Worm (Caenorhabditis elegans) whole organism, L3 larva: ENCODE results near the gene ZK1010.12.

Experiments
- R02D3.7 ChIP-seq: fragments of 150-350 bp; optimal IDR thresholded peaks from 2 replicates; lab custom pipeline; 2014; ENCODE audit warnings: missing biosample characterization, missing genetic modification characterization
- ZK546.5 ChIP-seq: sonication (generic microtip); optimal IDR thresholded peaks from 2 replicates; lab custom pipeline; 2017; ENCODE audit warnings: missing biosample characterization, missing genetic modification characterization
- ama-1 ChIP-seq: fragments of 150-350 bp; optimal IDR thresholded peaks from 2 replicates; lab custom pipeline; 2018
- ceh-28 ChIP-seq: fragments of 150-350 bp; optimal IDR thresholded peaks from 2 replicates; lab custom pipeline; 2014; ENCODE audit warnings: missing biosample characterization, missing genetic modification reagents, missing genetic modification characterization
- ceh-82 ChIP-seq: fragments of 150-350 bp; optimal IDR thresholded peaks from 2 replicates; lab custom pipeline; 2014; ENCODE audit warnings: missing biosample characterization, missing genetic modification characterization
- ceh-9 ChIP-seq: sonication (generic microtip); optimal IDR thresholded peaks from 2 replicates; lab custom pipeline; 2018; ENCODE audit warnings: missing biosample characterization, missing genetic modification characterization
- daf-12 ChIP-seq: fragments of 150-350 bp; optimal IDR thresholded peaks from 2 replicates; lab custom pipeline; 2014; ENCODE audit warnings: missing biosample characterization, missing genetic modification reagents, missing genetic modification characterization
- egl-5 ChIP-seq: fragments of 150-350 bp; optimal IDR thresholded peaks from 2 replicates; lab custom pipeline; 2017; ENCODE audit warnings: missing biosample characterization, missing genetic modification reagents, missing genetic modification characterization, inconsistent platforms
- elt-2 ChIP-seq: sonication (generic microtip); optimal IDR thresholded peaks from 2 replicates; lab custom pipeline; 2016; ENCODE audit warnings: missing genetic modification reagents, mild to moderate bottlenecking, missing genetic modification characterization, missing compliant biosample characterization
- elt-3 ChIP-seq, 3 experiments: fragments of 150-350 bp in 1 of 3; sonication (generic microtip) in 2 of 3; optimal IDR thresholded peaks; 2 replicates in 2 of 3; 4 replicates in 1 of 3; lab custom pipeline; 2014 to 2017; ENCODE audit warnings: missing biosample characterization in 3 of 3, missing genetic modification characterization in 3 of 3
- eor-1 ChIP-seq, 2 experiments: fragments of 150-350 bp; optimal IDR thresholded peaks; 2 replicates each; lab custom pipeline; 2014 to 2018; ENCODE audit warnings: missing biosample characterization in 2 of 2, missing genetic modification characterization in 2 of 2
- fos-1 ChIP-seq: fragments of 150-350 bp; optimal IDR thresholded peaks from 2 replicates; lab custom pipeline; 2014; ENCODE audit warnings: missing biosample characterization, missing genetic modification characterization
- hmg-11 ChIP-seq: sonication (generic microtip); optimal IDR thresholded peaks from 2 replicates; lab custom pipeline; 2016; ENCODE audit warnings: missing genetic modification characterization, missing compliant biosample characterization
- jun-1 ChIP-seq: fragments of 150-350 bp; optimal IDR thresholded peaks from 2 replicates; lab custom pipeline; 2014; ENCODE audit warnings: missing biosample characterization, missing genetic modification reagents, missing genetic modification characterization
- lin-15B ChIP-seq: fragments of 150-350 bp; optimal IDR thresholded peaks from 2 replicates; lab custom pipeline; 2014; ENCODE audit warnings: missing biosample characterization, missing genetic modification characterization
- lin-39 ChIP-seq: fragments of 150-350 bp; optimal IDR thresholded peaks from 2 replicates; lab custom pipeline; 2018; ENCODE audit warnings: missing biosample characterization, missing genetic modification reagents, missing genetic modification characterization
- lsy-12 ChIP-seq: sonication (generic microtip); optimal IDR thresholded peaks from 2 replicates; lab custom pipeline; 2016; ENCODE audit warnings: mild to moderate bottlenecking, missing genetic modification characterization, missing compliant biosample characterization
- mml-1 ChIP-seq: fragments of 150-350 bp; sonication (generic microtip); optimal IDR thresholded peaks from 3 replicates; lab custom pipeline; 2014; ENCODE audit warnings: missing biosample characterization, missing genetic modification characterization
- nfya-1 ChIP-seq: sonication (generic microtip); optimal IDR thresholded peaks from 2 replicates; lab custom pipeline; 2017; ENCODE audit warnings: missing genetic modification characterization, mild to moderate bottlenecking, missing compliant biosample characterization, antibody characterized with exemption, moderate library complexity; ENCODE audit not compliant: insufficient read depth
- nhr-11 ChIP-seq: fragments of 150-350 bp; optimal IDR thresholded peaks from 2 replicates; lab custom pipeline; 2014; ENCODE audit warnings: missing biosample characterization, missing genetic modification characterization
- nhr-12 ChIP-seq: fragments of 150-350 bp; optimal IDR thresholded peaks from 2 replicates; lab custom pipeline; 2014; ENCODE audit warnings: missing biosample characterization, missing genetic modification characterization
- nhr-23 ChIP-seq: fragments of 150-350 bp; optimal IDR thresholded peaks from 2 replicates; lab custom pipeline; 2014; ENCODE audit warnings: missing biosample characterization, missing genetic modification reagents, missing genetic modification characterization
- nhr-25 ChIP-seq: sonication (generic microtip); optimal IDR thresholded peaks from 2 replicates; lab custom pipeline; 2017; ENCODE audit warnings: missing biosample characterization, missing genetic modification characterization
- nhr-28 ChIP-seq: fragments of 150-350 bp; optimal IDR thresholded peaks from 2 replicates; lab custom pipeline; 2014; ENCODE audit warnings: missing biosample characterization, missing genetic modification characterization
- nhr-43 ChIP-seq: sonication (generic microtip); optimal IDR thresholded peaks from 2 replicates; lab custom pipeline; 2016; ENCODE audit warnings: mild to moderate bottlenecking, missing genetic modification characterization, missing compliant biosample characterization; ENCODE audit not compliant: poor library complexity, severe bottlenecking
- nhr-67 ChIP-seq: fragments of 150-350 bp; optimal IDR thresholded peaks from 2 replicates; lab custom pipeline; 2014; ENCODE audit warnings: missing biosample characterization, missing genetic modification characterization
- nhr-77 ChIP-seq: fragments of 150-350 bp; optimal IDR thresholded peaks from 2 replicates; lab custom pipeline; 2014; ENCODE audit warnings: missing biosample characterization, missing genetic modification characterization
- pha-4 ChIP-seq: fragments of 150-350 bp; optimal IDR thresholded peaks from 2 replicates; lab custom pipeline; 2014; ENCODE audit warnings: missing biosample characterization, missing genetic modification reagents, missing genetic modification characterization
- pqm-1 ChIP-seq: fragments of 150-350 bp; optimal IDR thresholded peaks from 2 replicates; lab custom pipeline; 2017; ENCODE audit warnings: missing biosample characterization, missing genetic modification characterization, inconsistent platforms
- sea-2 ChIP-seq: fragments of 150-350 bp; sonication (generic microtip); optimal IDR thresholded peaks from 4 replicates; lab custom pipeline; 2014; ENCODE audit warnings: missing biosample characterization, missing genetic modification reagents, missing genetic modification characterization
- skn-1 ChIP-seq: fragments of 150-350 bp; optimal IDR thresholded peaks from 2 replicates; lab custom pipeline; 2014; ENCODE audit warnings: missing biosample characterization, missing genetic modification characterization
- snpc-4 ChIP-seq: fragments of 150-350 bp; optimal IDR thresholded peaks from 2 replicates; lab custom pipeline; 2014; ENCODE audit warnings: missing biosample characterization, missing genetic modification characterization
- tbx-2 ChIP-seq: sonication (generic microtip); optimal IDR thresholded peaks from 2 replicates; lab custom pipeline; 2016; ENCODE audit warnings: mild to moderate bottlenecking, missing genetic modification characterization, missing compliant biosample characterization
- unc-39 ChIP-seq: sonication (generic microtip); optimal IDR thresholded peaks from 4 replicates; lab custom pipeline; 2017; ENCODE audit warnings: missing biosample characterization, missing genetic modification characterization
- unc-62 ChIP-seq: fragments of 150-350 bp; sonication (generic microtip); optimal IDR thresholded peaks from 4 replicates; lab custom pipeline; 2014; ENCODE audit warnings: missing biosample characterization, missing genetic modification reagents, missing genetic modification characterization
- zag-1 ChIP-seq: fragments of 150-350 bp; optimal IDR thresholded peaks from 2 replicates; lab custom pipeline; 2014; ENCODE audit warnings: missing biosample characterization, missing genetic modification characterization
- ztf-11 ChIP-seq: fragments of 150-350 bp; optimal IDR thresholded peaks from 2 replicates; lab custom pipeline; 2014; ENCODE audit warnings: missing biosample characterization, missing genetic modification characterization

ZK1010.12 gene

ce11 chrIII:12972398-12972797 is 18.7 kb upstream of the ZK1010.12 start, which contains the start of gene bckd-1A:
TSS of gene bckd-1A (minus strand) at chrIII:12972498.
- TF ChIP-seq ZK546.5 (no peak), daf-12 (tag; lab: Kevin White, UChicago) (no peak), mml-1 (tag; lab: Kevin White, UChicago) (no peak), unc-39 (no peak), pha-4 (tag; lab: Kevin White, UChicago) (no peak)
- TF ChIP-seq, all 47 proteins: peak for 0

ce11 chrIII:12977559-12977958 is 13.5 kb upstream of the ZK1010.12 start, which contains the start of gene ZK1010.2:
TSS of gene ZK1010.2 (minus strand) at chrIII:12977862.
- TF ChIP-seq ceh-9 (tag; lab: Kevin White, UChicago) (no peak), nhr-67 (tag; lab: Kevin White, UChicago) (no peak), R02D3.7 (no peak), unc-62 (GFP tag; lab: Kevin White, UChicago) (no peak), lsy-12 (tag; lab: Kevin White, UChicago) (peak; percentile 16)

- peak; percentile 67 for TF ChIP-seq pqm-1 (tag; lab: Kevin White, UChicago)
- no peak for TF ChIP-seq ceh-82 (tag; lab: Kevin White, UChicago)
- TF ChIP-seq lsy-12 (tag; lab: Kevin White, UChicago), result peak; percentile 92
- TF ChIP-seq fos-1 (tag; lab: Kevin White, UChicago), result peak; percentile 13
- no peak for TF ChIP-seq sea-2 (GFP tag; lab: Kevin White, UChicago)
- TF ChIP-seq tbx-2, result peak; percentile 62
- peak; percentile 15 for TF ChIP-seq ZK546.5
- peak; percentile 55 for TF ChIP-seq egl-5 (tag; lab: Kevin White, UChicago)
- TF ChIP-seq elt-2 (tag; lab: Kevin White, UChicago), result peak; percentile 56
- TF ChIP-seq nhr-43 (tag; lab: Kevin White, UChicago), result peak; percentile 76
- TF ChIP-seq snpc-4 (tag; lab: Kevin White, UChicago), result peak; percentile 11
- no peak for TF ChIP-seq elt-3 (tag; optimal IDR thresholded peaks at IDR 0.05; lab: Kevin White, UChicago)
- TF ChIP-seq lin-15B (tag; lab: Kevin White, UChicago), result peak; percentile 88
- peak; percentile 99 for TF ChIP-seq R02D3.7
- TF ChIP-seq ama-1, result peak; percentile 54
- TF ChIP-seq zag-1 (tag; lab: Kevin White, UChicago), result peak; percentile 13
- peak; percentile 80 for TF ChIP-seq nhr-23 (tag; lab: Kevin White, UChicago)
- peak; percentile 66 for TF ChIP-seq skn-1
- peak; percentile 76 for TF ChIP-seq nhr-25 (tag; lab: Kevin White, UChicago)
- no peak for TF ChIP-seq ztf-11 (tag; lab: Kevin White, UChicago)
- TF ChIP-seq nhr-11, result peak; percentile 53
- no peak for TF ChIP-seq nhr-28 (tag; lab: Kevin White, UChicago)
- no peak for TF ChIP-seq nhr-12 (tag; lab: Kevin White, UChicago)
- TF ChIP-seq lin-39 (tag; lab: Kevin White, UChicago), result peak; percentile 95
- TF ChIP-seq hmg-11 (tag; lab: Kevin White, UChicago), result peak; percentile 85
- TF ChIP-seq pha-4 (tag; lab: Kevin White, UChicago), result peak; percentile 92
- peak; percentile 68 for TF ChIP-seq ceh-28 (tag; lab: Kevin White, UChicago)
- peak; percentile 71 for TF ChIP-seq jun-1
- peak; percentile 97 for TF ChIP-seq nfya-1 (tag; lab: Kevin White, UChicago)
- TF ChIP-seq eor-1 (tag; optimal IDR thresholded peaks at IDR 0.05; lab: Kevin White, UChicago), result no peak
- TF ChIP-seq, all 47 proteins: peak for 23
These were observed 12.5 kb upstream of the ZK1010.12 start, which contains the start of the genes ubq-2 and frg-1 for ce11 chrIII:12978473-12979174. TSS of gene ubq-2 (minus strand) at chrIII:12978523. TSS of gene frg-1 (plus strand) at chrIII:12979162.

ce11 chrIII:12980770-12981169 is 10.3 kb upstream of the ZK1010.12 start, which contains the start of gene ZK1010.4:
TSS of gene ZK1010.4 (plus strand) at chrIII:12981070.
- TF ChIP-seq nhr-25 (tag; lab: Kevin White, UChicago) (no peak), nhr-23 (tag; lab: Kevin White, UChicago) (no peak), R02D3.7 (no peak), ceh-82 (tag; lab: Kevin White, UChicago) (no peak), nhr-77 (tag; lab: Kevin White, UChicago) (no peak), pqm-1 (tag; lab: Kevin White, UChicago) (no peak), mml-1 (tag; lab: Kevin White, UChicago) (no peak), unc-39 (no peak)
- TF ChIP-seq, all 47 proteins: peak for 0
